Worm (Caenorhabditis elegans): Measurements from ENCODE around the gene ZC190.2.

ce11 chrV:8637666-8638271 is 43.4 kb upstream of the ZC190.2 start, which contains the start of the genes F28A12.10 and acd-4:
- TF ChIP-seq C08G9.2 (tag; optimal IDR thresholded peaks at IDR 0.05) = no peak
- TF ChIP-seq ttx-3 (tag; optimal IDR thresholded peaks at IDR 0.05) = no peak
- TF ChIP-seq ceh-14 (tag; optimal IDR thresholded peaks at IDR 0.05) = no peak
- TF ChIP-seq lin-11 (tag; optimal IDR thresholded peaks at IDR 0.05) = no peak
- no peak for TF ChIP-seq rnt-1 (tag; optimal IDR thresholded peaks at IDR 0.05)
- no peak for TF ChIP-seq fax-1 (tag; optimal IDR thresholded peaks at IDR 0.05)
- TF ChIP-seq ceh-48 (tag; optimal IDR thresholded peaks at IDR 0.05) = no peak
- TF ChIP-seq unc-55 (GFP tag; optimal IDR thresholded peaks at IDR 0.05) = no peak
- no peak for TF ChIP-seq pat-9 (tag; optimal IDR thresholded peaks at IDR 0.05)
- no peak for TF ChIP-seq sox-2 (GFP tag; IDR thresholded peaks at IDR 0.05)
- TF ChIP-seq dmd-4 (tag; optimal IDR thresholded peaks at IDR 0.05; ENCODE audit: borderline replicate concordance) = no peak
- TF ChIP-seq ztf-16 (tag; optimal IDR thresholded peaks at IDR 0.05) = no peak
- no peak for TF ChIP-seq ceh-9 (tag; optimal IDR thresholded peaks at IDR 0.05)
